Fruit fly (Drosophila melanogaster): Measurements from ENCODE around the gene Crtc.
A peak's percentile ranks its signal among the peaks of the same experiment; 100 is the strongest.

Gene Crtc

DNA sequence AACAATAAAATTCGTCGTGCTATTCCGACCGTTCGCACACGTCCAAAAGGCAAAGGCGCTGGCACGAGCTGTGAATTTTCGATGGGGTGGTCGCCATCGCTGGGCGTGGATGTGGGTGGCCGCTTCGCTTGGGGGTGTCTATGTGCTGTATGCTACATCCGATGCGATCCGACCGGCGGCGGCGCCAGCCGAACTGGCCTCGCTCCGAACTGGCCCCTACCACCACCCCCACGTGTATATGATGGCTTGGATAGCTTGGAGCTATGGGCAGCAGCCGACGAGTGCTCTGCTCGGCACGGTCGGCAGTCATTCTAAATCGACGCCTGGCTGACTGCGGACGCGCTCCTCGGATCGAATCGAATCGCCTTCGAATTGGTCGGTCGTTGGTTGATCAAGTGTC, 35.9 kb downstream of the Crtc start, which contains the start of gene CG7497:
Gene CG7497 (plus strand): TSS at position 308 of the 400 bp plus-strand sequence.
- no peak for TF ChIP-seq Mio (GFP tag; optimal IDR thresholded peaks at IDR 0.05)
- no peak for TF ChIP-seq Hnf4 (GFP tag; optimal IDR thresholded peaks at IDR 0.05)
- TF ChIP-seq Myc (optimal IDR thresholded peaks at IDR 0.05): no peak
- TF ChIP-seq Sp1 (GFP tag; optimal IDR thresholded peaks at IDR 0.05): no peak
- no peak for TF ChIP-seq CrebA (GFP tag; optimal IDR thresholded peaks at IDR 0.05; ENCODE audit: borderline replicate concordance)
- no peak for TF ChIP-seq Dfd (GFP tag; optimal IDR thresholded peaks at IDR 0.05)
- TF ChIP-seq Vsx2 (GFP tag; optimal IDR thresholded peaks at IDR 0.05; ENCODE audit: partially characterized antibody): no peak
- no peak for TF ChIP-seq usp (GFP tag; optimal IDR thresholded peaks at IDR 0.05)
- no peak for TF ChIP-seq brk (GFP tag; optimal IDR thresholded peaks at IDR 0.05)
- TF ChIP-seq Dif (GFP tag; optimal IDR thresholded peaks at IDR 0.05; ENCODE audit: partially characterized antibody): no peak
- TF ChIP-seq Hr83 (GFP tag; optimal IDR thresholded peaks at IDR 0.05; ENCODE audit: poor library complexity, severe bottlenecking): no peak
- no peak for TF ChIP-seq sage (GFP tag; optimal IDR thresholded peaks at IDR 0.05)
- no peak for TF ChIP-seq GATAd (GFP tag; optimal IDR thresholded peaks at IDR 0.05)
- no peak for TF ChIP-seq Jra (GFP tag; optimal IDR thresholded peaks at IDR 0.05)
- TF ChIP-seq ey (GFP tag; optimal IDR thresholded peaks at IDR 0.05): no peak
- no peak for TF ChIP-seq psq (GFP tag; optimal IDR thresholded peaks at IDR 0.05)
- no peak for TF ChIP-seq br (GFP tag; optimal IDR thresholded peaks at IDR 0.05)
- no peak for TF ChIP-seq HLH106 (tag; optimal IDR thresholded peaks at IDR 0.05)

DNA sequence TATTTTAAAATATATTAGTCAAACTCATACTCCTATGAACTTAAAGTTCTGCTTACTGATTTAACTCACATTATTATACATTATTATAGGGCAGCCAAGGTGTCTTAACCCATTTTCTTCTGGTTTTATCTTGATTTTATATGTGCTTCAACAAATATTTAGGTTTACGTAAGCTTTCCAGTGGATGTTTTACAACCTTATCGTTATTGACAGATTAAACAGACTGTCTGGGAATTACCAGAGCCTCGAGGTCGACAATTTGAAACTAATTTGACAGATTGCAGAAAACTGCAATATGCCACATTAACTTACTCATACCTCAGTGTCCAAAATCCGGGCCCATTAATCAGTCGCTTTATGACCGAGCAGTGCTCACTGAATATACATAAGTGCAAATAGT, 37.8 kb downstream of the Crtc start:
- TF ChIP-seq foxo (GFP tag; optimal IDR thresholded peaks at IDR 0.05): peak in 1 of 2 experiments; percentile 2
- TF ChIP-seq Mio (GFP tag; optimal IDR thresholded peaks at IDR 0.05): no peak
- no peak for TF ChIP-seq lola (GFP tag; optimal IDR thresholded peaks at IDR 0.05)
- no peak for TF ChIP-seq br (GFP tag; optimal IDR thresholded peaks at IDR 0.05)
- TF ChIP-seq Rel (GFP tag; optimal IDR thresholded peaks at IDR 0.05): no peak
- TF ChIP-seq Rel (tag; optimal IDR thresholded peaks at IDR 0.05): peak; percentile 34

DNA sequence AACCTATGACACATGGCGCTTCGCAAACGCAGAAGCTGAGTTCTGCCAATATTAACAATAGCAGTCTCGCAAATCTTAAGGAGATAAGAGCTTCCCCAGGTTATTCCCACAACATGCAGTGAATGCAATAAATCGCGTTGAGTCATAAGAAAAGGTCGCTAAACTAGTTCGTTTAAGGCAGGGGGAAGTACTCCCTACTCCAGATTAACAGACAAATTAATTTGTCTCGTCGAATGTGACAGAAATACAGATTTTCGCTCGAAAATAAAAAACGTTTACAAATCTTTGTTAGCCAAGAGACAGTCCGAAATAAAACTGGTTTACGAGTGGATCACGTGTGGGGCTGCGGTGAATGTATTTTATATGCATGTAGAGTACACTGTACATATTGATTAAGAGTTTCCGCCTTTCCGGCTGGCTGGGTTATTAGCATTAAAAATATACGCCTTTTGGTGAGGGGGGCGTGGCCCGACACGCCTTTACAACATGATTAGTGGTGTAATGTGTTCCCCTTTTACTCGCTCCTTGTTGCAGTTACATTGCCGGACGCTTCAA, 43.4 kb downstream of the Crtc start:
- no peak for TF ChIP-seq jim (GFP tag; optimal IDR thresholded peaks at IDR 0.05)
- TF ChIP-seq dl (GFP tag; optimal IDR thresholded peaks at IDR 0.05; ENCODE audit: insufficient read depth in 1 of 2, partially characterized antibody in 2 of 2): no peak
- no peak for TF ChIP-seq HLH106 (tag; optimal IDR thresholded peaks at IDR 0.05)
- TF ChIP-seq psq (GFP tag; optimal IDR thresholded peaks at IDR 0.05): no peak
- TF ChIP-seq dsf (GFP tag; optimal IDR thresholded peaks at IDR 0.05; ENCODE audit: borderline replicate concordance): no peak
- no peak for TF ChIP-seq Rel (GFP tag; optimal IDR thresholded peaks at IDR 0.05)
- TF ChIP-seq Rel (tag; optimal IDR thresholded peaks at IDR 0.05): peak; percentile 93
- TF ChIP-seq dmrt93B (GFP tag; optimal IDR thresholded peaks at IDR 0.05): no peak
- no peak for TF ChIP-seq CG32264 (GFP tag; optimal IDR thresholded peaks at IDR 0.05)
- no peak for TF ChIP-seq fru (GFP tag; optimal IDR thresholded peaks at IDR 0.05)
- no peak for TF ChIP-seq Jra (GFP tag; optimal IDR thresholded peaks at IDR 0.05)
- no peak for TF ChIP-seq woc (GFP tag; optimal IDR thresholded peaks at IDR 0.05)
- TF ChIP-seq N (GFP tag; optimal IDR thresholded peaks at IDR 0.05): no peak
- no peak for TF ChIP-seq Mio (GFP tag; optimal IDR thresholded peaks at IDR 0.05)
- TF ChIP-seq lola (GFP tag; optimal IDR thresholded peaks at IDR 0.05): no peak
- no peak for TF ChIP-seq OdsH (GFP tag; optimal IDR thresholded peaks at IDR 0.05)
- TF ChIP-seq usp (GFP tag; optimal IDR thresholded peaks at IDR 0.05): no peak
- peak; percentile 40 for TF ChIP-seq Vsx2 (GFP tag; optimal IDR thresholded peaks at IDR 0.05; ENCODE audit: partially characterized antibody)

DNA sequence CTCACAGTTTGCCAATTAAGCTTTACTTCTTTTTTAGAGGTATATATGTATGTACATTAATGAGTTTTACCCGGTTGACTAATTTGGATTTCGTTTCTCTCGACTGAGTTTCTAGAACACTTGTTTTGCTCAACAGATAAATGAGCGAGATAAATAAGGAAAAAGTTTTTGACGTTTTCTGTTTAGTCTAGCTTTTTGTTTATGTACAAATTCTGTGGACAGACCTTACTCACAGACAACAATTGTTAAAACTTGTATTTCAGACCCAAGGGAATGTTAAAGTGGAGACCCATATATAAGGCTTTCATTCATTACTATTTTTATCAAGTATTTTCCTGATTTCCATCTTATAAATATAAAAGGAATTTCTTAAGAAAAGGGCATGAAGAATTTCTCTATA, 44.0 kb downstream of the Crtc start:
- TF ChIP-seq Hr78 (GFP tag; optimal IDR thresholded peaks at IDR 0.05) (no peak), psq (GFP tag; optimal IDR thresholded peaks at IDR 0.05) (no peak), Jra (GFP tag; optimal IDR thresholded peaks at IDR 0.05) (no peak), GATAd (GFP tag; optimal IDR thresholded peaks at IDR 0.05) (no peak), rgr (GFP tag; optimal IDR thresholded peaks at IDR 0.05) (peak; percentile 7), HLH106 (tag; optimal IDR thresholded peaks at IDR 0.05) (no peak)

Data from whole organism, wandering third instar larva.